Fruit fly (Drosophila melanogaster): Measurements from ENCODE around the gene MetRS-m.

MetRS-m gene

dm6 chr3R:14283042-14283626 is 23.3 kb upstream of the MetRS-m start (continued):
- TF ChIP-seq ranshi (GFP tag; IDR thresholded peaks at IDR 0.05) (no peak), cato (GFP tag; optimal IDR thresholded peaks at IDR 0.05; ENCODE audit: borderline replicate concordance) (no peak), CG15514 (GFP tag; optimal IDR thresholded peaks at IDR 0.05) (no peak), Camta (GFP tag; optimal IDR thresholded peaks at IDR 0.05) (peak; percentile 8), bab2 (GFP tag; optimal IDR thresholded peaks at IDR 0.05) (no peak), dysf (GFP tag; IDR thresholded peaks at IDR 0.05) (no peak), fd3F (GFP tag; optimal IDR thresholded peaks at IDR 0.05) (peak; percentile 32), E2f2 (GFP tag; IDR thresholded peaks at IDR 0.05) (no peak), MBD-R2 (GFP tag; IDR thresholded peaks at IDR 0.05) (no peak), NFAT (GFP tag; IDR thresholded peaks at IDR 0.05) (no peak), CG34224 (GFP tag; IDR thresholded peaks at IDR 0.05; ENCODE audit: partially characterized antibody) (no peak), insv (GFP tag; optimal IDR thresholded peaks at IDR 0.05) (no peak), Oli (tag; optimal IDR thresholded peaks at IDR 0.05) (peak; percentile 72), CG10959 (GFP tag; IDR thresholded peaks at IDR 0.05) (no peak), CG14441 (GFP tag; IDR thresholded peaks at IDR 0.05) (no peak), CG11723 (GFP tag; optimal IDR thresholded peaks at IDR 0.05) (no peak), CG15011 (GFP tag; optimal IDR thresholded peaks at IDR 0.05) (peak; percentile 25), p53 (GFP tag; optimal IDR thresholded peaks at IDR 0.05) (no peak), ewg (GFP tag; optimal IDR thresholded peaks at IDR 0.05) (peak; percentile 6), wek (GFP tag; optimal IDR thresholded peaks at IDR 0.05) (no peak), Med (GFP tag) (peak; percentile 80), org-1 (GFP tag; optimal IDR thresholded peaks at IDR 0.05) (no peak), kah (GFP tag; optimal IDR thresholded peaks at IDR 0.05) (no peak), H15 (GFP tag; IDR thresholded peaks at IDR 0.05) (no peak), row (GFP tag; IDR thresholded peaks at IDR 0.05) (no peak), Dp (GFP tag; optimal IDR thresholded peaks at IDR 0.05) (no peak), ase (GFP tag; IDR thresholded peaks at IDR 0.05) (no peak), Sry-β (GFP tag; optimal IDR thresholded peaks at IDR 0.05) (no peak), Adf1 (GFP tag; IDR thresholded peaks at IDR 0.05) (no peak), CG2129 (GFP tag; IDR thresholded peaks at IDR 0.05; ENCODE audit: partially characterized antibody) (no peak), tup (GFP tag; optimal IDR thresholded peaks at IDR 0.05) (no peak), CG1529 (GFP tag; optimal IDR thresholded peaks at IDR 0.05) (no peak), CG13296 (GFP tag; optimal IDR thresholded peaks at IDR 0.05) (no peak), CG10209 (GFP tag; optimal IDR thresholded peaks at IDR 0.05) (peak; percentile 68), CG3281 (GFP tag; optimal IDR thresholded peaks at IDR 0.05) (peak; percentile 58), CG8478 (optimal IDR thresholded peaks at IDR 0.05) (no peak), CG17568 (GFP tag; optimal IDR thresholded peaks at IDR 0.05) (peak; percentile 32), CG6272 (GFP tag; IDR thresholded peaks at IDR 0.05) (no peak; the same call in 1 of the 2 replicates), bigmax (GFP tag; optimal IDR thresholded peaks at IDR 0.05) (no peak), unc-4 (GFP tag; IDR thresholded peaks at IDR 0.05; ENCODE audit: partially characterized antibody) (no peak), Optix (GFP tag; IDR thresholded peaks at IDR 0.05) (no peak), Myb (GFP tag; optimal IDR thresholded peaks at IDR 0.05) (peak; percentile 40), seq (GFP tag; IDR thresholded peaks at IDR 0.05) (no peak), Dek (tag; optimal IDR thresholded peaks at IDR 0.05) (peak; percentile 44), CG1832 (GFP tag; optimal IDR thresholded peaks at IDR 0.05) (peak; percentile 83), Chrac-16 (GFP tag; optimal IDR thresholded peaks at IDR 0.05) (peak; percentile 13), CG17186 (GFP tag; optimal IDR thresholded peaks at IDR 0.05) (no peak), CG2875 (GFP tag; optimal IDR thresholded peaks at IDR 0.05) (no peak), Hr3 (GFP tag; optimal IDR thresholded peaks at IDR 0.05) (peak; percentile 18), al (GFP tag; IDR thresholded peaks at IDR 0.05) (no peak)

Measured in whole organism, embryonic.